Worm (Caenorhabditis elegans) whole organism, young adult: ENCODE measurements around the gene aat-7.

Experiments used
- Y95B8A.8 ChIP-seq: fragments of 200-800 bp; sonication (Bioruptor generic); IDR thresholded peaks from 2 replicates; pipeline ENCODE4 v1.3.6; 2022; ENCODE audit warnings: missing genetic modification reagents, missing genetic modification characterization, missing compliant biosample characterization
- dox-1 ChIP-seq: fragments of 200-800 bp; sonication (Bioruptor generic); IDR thresholded peaks from 2 replicates; pipeline ENCODE4 v1.3.6; 2022; ENCODE audit warnings: missing genetic modification reagents, missing genetic modification characterization, missing compliant biosample characterization
- lir-1 ChIP-seq: fragments of 200-800 bp; sonication (Bioruptor generic); conservative IDR thresholded peaks from 2 replicates; pipeline ENCODE4 v1.3.6; 2022; ENCODE audit warnings: missing genetic modification reagents, missing genetic modification characterization, missing compliant biosample characterization
- snpc-1.3 ChIP-seq: sonication (generic microtip); optimal IDR thresholded peaks from 2 replicates; lab custom pipeline; 2017; ENCODE audit warnings: missing genetic modification characterization, mild to moderate bottlenecking, missing compliant biosample characterization, antibody characterized with exemption, moderate library complexity, missing genotype, missing genetic modification reagents; ENCODE audit not compliant: insufficient read depth
- snpc-4 ChIP-seq, 5 experiments: fragments of 150-350 bp in 1 of 5; sonication (generic microtip) in 4 of 5; optimal IDR thresholded peaks; 2 replicates each; lab custom pipeline; 2014 to 2018; ENCODE audit warnings: missing genetic modification characterization in 5 of 5, missing biosample characterization in 3 of 5, antibody characterized with exemption in 2 of 5, mild to moderate bottlenecking in 2 of 5, missing compliant biosample characterization in 2 of 5, missing genotype in 2 of 5, moderate library complexity in 2 of 5, missing genetic modification reagents in 1 of 5
- tlf-1 ChIP-seq: fragments of 200-800 bp; sonication (Bioruptor generic); optimal IDR thresholded peaks from 2 replicates; lab custom pipeline; 2018; ENCODE audit warnings: mild to moderate bottlenecking, missing genetic modification characterization, missing compliant biosample characterization

- no peak for TF ChIP-seq lir-1 (GFP tag; lab: Robert Waterston, UW)
- TF ChIP-seq snpc-1.3 (tag; lab: Kevin White, UChicago), result no peak
- TF ChIP-seq tlf-1, result no peak
- TF ChIP-seq snpc-4 (GFP tag; optimal IDR thresholded peaks at IDR 0.05; lab: Kevin White, UChicago), result no peak
- no peak for TF ChIP-seq snpc-4 (tag; optimal IDR thresholded peaks at IDR 0.05; lab: Kevin White, UChicago)
- no peak for TF ChIP-seq dox-1 (GFP tag; lab: Robert Waterston, UW)
- no peak for TF ChIP-seq Y95B8A.8 (GFP tag; lab: Robert Waterston, UW)
Measured at ce11 chrII:1343748-1344147, 42.9 kb upstream of the aat-7 start.
